Fruit fly (Drosophila melanogaster): Measurements from ENCODE around the gene nerfin-1.

The nerfin-1 gene

dm6 chr3L:880851-881250 lies 28.1 kb upstream of the nerfin-1 start (continued):
- TF ChIP-seq slp2 (GFP tag; optimal IDR thresholded peaks at IDR 0.05): no peak
- peak; percentile 79 to 83 for TF ChIP-seq Trl (optimal IDR thresholded peaks at IDR 0.05)
- TF ChIP-seq Trl (GFP tag; optimal IDR thresholded peaks at IDR 0.05): no peak
- no peak for TF ChIP-seq fd102C (GFP tag; optimal IDR thresholded peaks at IDR 0.05)
- no peak for TF ChIP-seq CG14860 (GFP tag; IDR thresholded peaks at IDR 0.05; ENCODE audit: partially characterized antibody)
- peak; percentile 58 for TF ChIP-seq crol (GFP tag; IDR thresholded peaks at IDR 0.05)
- TF ChIP-seq CTCF (GFP tag; optimal IDR thresholded peaks at IDR 0.05): peak; percentile 15
- no peak for TF ChIP-seq Jarid2 (GFP tag; optimal IDR thresholded peaks at IDR 0.05)
- TF ChIP-seq chm (GFP tag; IDR thresholded peaks at IDR 0.05): 0 out of 2 replicates have a peak, but pooled peaks have one; percentile 18
- TF ChIP-seq CG15011 (GFP tag; optimal IDR thresholded peaks at IDR 0.05): no peak
- TF ChIP-seq cg (GFP tag; optimal IDR thresholded peaks at IDR 0.05): peak; percentile 33
- no peak for TF ChIP-seq CG12071 (GFP tag; optimal IDR thresholded peaks at IDR 0.05)
- no peak for TF ChIP-seq CG3847 (GFP tag; IDR thresholded peaks at IDR 0.05)
- TF ChIP-seq nom (GFP tag; optimal IDR thresholded peaks at IDR 0.05): peak; percentile 29
- no peak for TF ChIP-seq CG8290 (GFP tag; optimal IDR thresholded peaks at IDR 0.05)
- peak in 1 of 2 experiments; percentile 37 for TF ChIP-seq CG8290 (tag; optimal IDR thresholded peaks at IDR 0.05)
- peak; percentile 50 for TF ChIP-seq CG3163 (GFP tag; optimal IDR thresholded peaks at IDR 0.05)

DNA sequence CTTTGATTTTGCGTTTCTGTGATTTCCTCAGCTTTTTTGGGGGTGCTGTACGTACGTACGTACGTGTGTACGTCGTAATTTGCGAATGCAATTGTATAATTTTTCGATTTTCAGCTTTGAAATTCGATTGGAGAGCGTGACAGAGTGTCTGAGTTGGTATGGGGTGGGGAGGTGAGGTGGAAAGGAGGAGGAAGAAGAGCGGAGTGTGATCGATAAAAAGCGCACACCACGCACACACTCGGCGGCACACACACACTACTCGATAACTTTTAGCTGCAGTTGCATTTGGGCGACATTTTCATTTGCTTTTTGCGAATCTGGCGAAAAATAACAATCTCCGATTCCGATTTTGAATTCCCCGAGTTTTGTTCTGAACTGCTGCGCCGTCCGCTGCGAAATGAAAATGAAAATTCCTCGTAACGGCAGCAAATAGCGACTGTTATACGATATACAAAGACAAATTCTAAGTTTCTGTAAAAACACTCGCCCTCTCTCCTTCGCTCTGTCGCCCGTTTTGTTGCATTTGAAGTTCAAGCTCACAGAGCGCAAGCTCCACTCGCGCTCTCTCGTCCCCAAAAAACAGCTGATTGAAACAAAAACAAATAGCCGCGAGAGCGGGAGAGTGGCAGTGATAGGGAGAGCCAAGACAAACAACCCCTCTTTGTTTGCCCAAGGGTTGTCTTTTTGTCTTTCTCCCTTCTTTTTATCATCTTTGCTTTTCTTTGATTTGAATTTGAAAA lies 27.2 kb upstream of the nerfin-1 start, which contains the start of gene CG13907:
TSS of gene CG13907 (minus strand) at position 518 of the 740 bp plus-strand sequence.
- no peak for TF ChIP-seq luna (GFP tag; optimal IDR thresholded peaks at IDR 0.05)
- no peak for TF ChIP-seq usp (GFP tag; optimal IDR thresholded peaks at IDR 0.05)
- TF ChIP-seq CoRest (tag; optimal IDR thresholded peaks at IDR 0.05): no peak
- TF ChIP-seq sna (GFP tag; IDR thresholded peaks at IDR 0.05; ENCODE audit: partially characterized antibody): no peak
- no peak for TF ChIP-seq CG6654 (GFP tag; optimal IDR thresholded peaks at IDR 0.05)
- no peak for TF ChIP-seq CG14014 (GFP tag; IDR thresholded peaks at IDR 0.05)
- TF ChIP-seq CG16779 (GFP tag; IDR thresholded peaks at IDR 0.05): no peak
- peak; percentile 59 for TF ChIP-seq nerfin-1 (tag; optimal IDR thresholded peaks at IDR 0.05)
- TF ChIP-seq crp (GFP tag; optimal IDR thresholded peaks at IDR 0.05): peak in 1 of 2 experiments; percentile 67
- no peak for TF ChIP-seq peb (GFP tag; IDR thresholded peaks at IDR 0.05)
- TF ChIP-seq fd64A (GFP tag; optimal IDR thresholded peaks at IDR 0.05): peak; percentile 37
- no peak for TF ChIP-seq CG10147 (GFP tag; optimal IDR thresholded peaks at IDR 0.05)
- TF ChIP-seq BtbVII (GFP tag; optimal IDR thresholded peaks at IDR 0.05): no peak
- TF ChIP-seq wek (GFP tag; optimal IDR thresholded peaks at IDR 0.05): peak; percentile 49
- TF ChIP-seq Rfx (GFP tag; IDR thresholded peaks at IDR 0.05): no peak
- no peak for TF ChIP-seq bigmax (GFP tag; optimal IDR thresholded peaks at IDR 0.05)
- no peak for TF ChIP-seq Scr (GFP tag; IDR thresholded peaks at IDR 0.05; ENCODE audit: partially characterized antibody)
- peak; percentile 17; the same call in 1 of the 3 replicates for TF ChIP-seq Doc3 (GFP tag; IDR thresholded peaks at IDR 0.05; ENCODE audit: partially characterized antibody)
- TF ChIP-seq pan (optimal IDR thresholded peaks at IDR 0.05): no peak
- TF ChIP-seq pan (GFP tag; optimal IDR thresholded peaks at IDR 0.05 in 1 of 2, IDR thresholded peaks at IDR 0.05 in 1 of 2): no peak
- no peak for TF ChIP-seq CG3407 (GFP tag; optimal IDR thresholded peaks at IDR 0.05)
- TF ChIP-seq CG13296 (GFP tag; optimal IDR thresholded peaks at IDR 0.05): no peak
- no peak for TF ChIP-seq rib (GFP tag; IDR thresholded peaks at IDR 0.05)
- no peak for TF ChIP-seq CG2678 (tag; optimal IDR thresholded peaks at IDR 0.05)
- no peak for TF ChIP-seq CG2202 (tag; optimal IDR thresholded peaks at IDR 0.05)
- peak; percentile 87 to 93 for TF ChIP-seq Trl (optimal IDR thresholded peaks at IDR 0.05)
- TF ChIP-seq Trl (GFP tag; optimal IDR thresholded peaks at IDR 0.05): peak; percentile 40
- 0 out of 2 replicates have a peak, but pooled peaks have one; percentile 8 for TF ChIP-seq Atf6 (GFP tag; IDR thresholded peaks at IDR 0.05)
- TF ChIP-seq Blimp-1 (GFP tag; optimal IDR thresholded peaks at IDR 0.05): no peak
- no peak for TF ChIP-seq CG11723 (GFP tag; optimal IDR thresholded peaks at IDR 0.05)
- TF ChIP-seq Dip2 (GFP tag; IDR thresholded peaks at IDR 0.05): no peak
- TF ChIP-seq CG9876 (GFP tag; optimal IDR thresholded peaks at IDR 0.05): no peak
- no peak for TF ChIP-seq CG9215 (GFP tag; IDR thresholded peaks at IDR 0.05)
- no peak for TF ChIP-seq Antp (GFP tag; optimal IDR thresholded peaks at IDR 0.05)
- TF ChIP-seq CHES-1-like (GFP tag; optimal IDR thresholded peaks at IDR 0.05): no peak

All from whole organism, embryonic.